Fruit fly (Drosophila melanogaster): Measurements from ENCODE around the gene smog.

smog gene

DNA sequence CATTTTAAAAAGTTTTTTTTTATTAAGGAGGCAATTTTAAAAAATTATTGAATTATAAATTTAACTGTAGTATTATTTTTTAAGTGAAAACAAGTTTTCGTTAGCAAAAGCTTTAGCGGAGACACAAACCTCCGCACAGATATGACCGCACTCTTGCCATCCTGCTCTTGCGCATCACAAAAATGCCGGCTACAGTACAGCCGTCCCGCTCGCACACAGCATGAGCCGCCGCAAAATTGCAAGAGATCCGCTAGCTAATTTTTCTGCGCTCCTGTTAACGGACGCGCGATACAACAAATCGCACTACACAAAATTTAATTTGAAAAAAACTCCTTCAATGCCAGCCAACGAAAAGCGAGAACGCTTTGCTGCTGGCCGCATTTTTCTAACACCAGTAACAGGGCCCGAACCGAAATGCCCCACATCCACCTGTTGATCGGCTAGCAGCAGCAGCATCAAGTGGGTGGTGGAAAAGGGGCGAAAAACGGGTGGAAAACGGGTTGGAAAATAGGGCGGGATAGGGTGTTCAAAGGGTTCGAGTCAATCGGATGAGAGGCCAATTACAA lies 42.5 kb upstream of the smog start (continued):
- peak; percentile 52 for TF ChIP-seq bbx (GFP tag; IDR thresholded peaks at IDR 0.05; ENCODE audit: partially characterized antibody)
- TF ChIP-seq CG17802 (tag; optimal IDR thresholded peaks at IDR 0.05): peak; percentile 15
- peak; percentile 60 for TF ChIP-seq NfI (GFP tag; optimal IDR thresholded peaks at IDR 0.05)
- TF ChIP-seq jing (GFP tag; optimal IDR thresholded peaks at IDR 0.05): no peak
- TF ChIP-seq CG14050 (GFP tag; IDR thresholded peaks at IDR 0.05): no peak
- no peak for TF ChIP-seq yki (optimal IDR thresholded peaks at IDR 0.05)
- no peak; the same call in 1 of the 2 replicates for TF ChIP-seq CG4730 (GFP tag; IDR thresholded peaks at IDR 0.05)
- TF ChIP-seq CG30020 (tag; optimal IDR thresholded peaks at IDR 0.05): no peak
- TF ChIP-seq ken (GFP tag; IDR thresholded peaks at IDR 0.05): no peak
- TF ChIP-seq bab2 (GFP tag; optimal IDR thresholded peaks at IDR 0.05): no peak
- peak; percentile 25 for TF ChIP-seq CG18619 (GFP tag; optimal IDR thresholded peaks at IDR 0.05)
- TF ChIP-seq Rx (GFP tag; IDR thresholded peaks at IDR 0.05): no peak
- TF ChIP-seq zf30C (GFP tag; optimal IDR thresholded peaks at IDR 0.05): peak; percentile 99
- no peak for TF ChIP-seq esg (GFP tag; conservative IDR thresholded peaks at IDR 0.05)
- peak; percentile 68; the same call in 1 of the 2 replicates for TF ChIP-seq tna (GFP tag; IDR thresholded peaks at IDR 0.05; ENCODE audit: partially characterized antibody)
- TF ChIP-seq luna (GFP tag; optimal IDR thresholded peaks at IDR 0.05): no peak
- no peak for TF ChIP-seq CG9437 (GFP tag; optimal IDR thresholded peaks at IDR 0.05)
- no peak for TF ChIP-seq bowl (GFP tag; IDR thresholded peaks at IDR 0.05)
- peak; percentile 99 for TF ChIP-seq kah (GFP tag; optimal IDR thresholded peaks at IDR 0.05)
- TF ChIP-seq Ada2b (GFP tag; IDR thresholded peaks at IDR 0.05): no peak
- peak; percentile 68 for TF ChIP-seq CG6791 (GFP tag; IDR thresholded peaks at IDR 0.05; ENCODE audit: partially characterized antibody)
- no peak for TF ChIP-seq pfk (GFP tag; optimal IDR thresholded peaks at IDR 0.05)
- peak; percentile 8; the same call in 1 of the 3 replicates for TF ChIP-seq zfh1 (GFP tag; IDR thresholded peaks at IDR 0.05)
- peak; percentile 69 for TF ChIP-seq nmo (GFP tag; optimal IDR thresholded peaks at IDR 0.05)
- TF ChIP-seq CG12391 (tag; optimal IDR thresholded peaks at IDR 0.05): peak; percentile 69
- peak; percentile 14; the same call in 1 of the 2 replicates for TF ChIP-seq CG6689 (GFP tag; IDR thresholded peaks at IDR 0.05)
- TF ChIP-seq Sox100B (GFP tag; optimal IDR thresholded peaks at IDR 0.05): no peak
- no peak for TF ChIP-seq Hand (GFP tag; optimal IDR thresholded peaks at IDR 0.05)
- TF ChIP-seq p53 (GFP tag; optimal IDR thresholded peaks at IDR 0.05): no peak
- TF ChIP-seq twi (tag; optimal IDR thresholded peaks at IDR 0.05): peak; percentile 24
- TF ChIP-seq CG1024 (GFP tag; IDR thresholded peaks at IDR 0.05): no peak; the same call in 1 of the 2 replicates
- no peak for TF ChIP-seq prd (optimal IDR thresholded peaks at IDR 0.05)
- peak; percentile 26; the same call in 1 of the 3 replicates for TF ChIP-seq prd (GFP tag; IDR thresholded peaks at IDR 0.05)
- peak; percentile 52 for TF ChIP-seq unpg (GFP tag; optimal IDR thresholded peaks at IDR 0.05)
- no peak for TF ChIP-seq salm (tag; optimal IDR thresholded peaks at IDR 0.05)
- TF ChIP-seq CG15011 (GFP tag; optimal IDR thresholded peaks at IDR 0.05): no peak
- TF ChIP-seq repo (GFP tag; optimal IDR thresholded peaks at IDR 0.05): no peak
- peak; percentile 13 for TF ChIP-seq CG6813 (GFP tag; optimal IDR thresholded peaks at IDR 0.05)
- TF ChIP-seq CG1792 (GFP tag; optimal IDR thresholded peaks at IDR 0.05): no peak
- TF ChIP-seq sob (GFP tag; IDR thresholded peaks at IDR 0.05): peak; percentile 68
- no peak; the same call in 2 of the 3 replicates for TF ChIP-seq otp (GFP tag; IDR thresholded peaks at IDR 0.05)
- no peak for TF ChIP-seq zen (tag; optimal IDR thresholded peaks at IDR 0.05)
- peak; percentile 76 for TF ChIP-seq CG13287 (GFP tag; IDR thresholded peaks at IDR 0.05; ENCODE audit: partially characterized antibody)
- TF ChIP-seq CG8944 (GFP tag; optimal IDR thresholded peaks at IDR 0.05): no peak
- TF ChIP-seq CG4820 (GFP tag; optimal IDR thresholded peaks at IDR 0.05): no peak
- peak; percentile 14 for TF ChIP-seq exex (tag; optimal IDR thresholded peaks at IDR 0.05)
- TF ChIP-seq CG11456 (GFP tag; IDR thresholded peaks at IDR 0.05): no peak
- no peak for TF ChIP-seq CG18476 (GFP tag; optimal IDR thresholded peaks at IDR 0.05)
- no peak for TF ChIP-seq Doc2 (GFP tag; IDR thresholded peaks at IDR 0.05)
- peak; percentile 45 for TF ChIP-seq CG1603 (tag; optimal IDR thresholded peaks at IDR 0.05)
- TF ChIP-seq Camta (GFP tag; optimal IDR thresholded peaks at IDR 0.05): no peak
